Worm (Caenorhabditis elegans): ENCODE data around the gene gtr-1.

gtr-1 gene

DNA sequence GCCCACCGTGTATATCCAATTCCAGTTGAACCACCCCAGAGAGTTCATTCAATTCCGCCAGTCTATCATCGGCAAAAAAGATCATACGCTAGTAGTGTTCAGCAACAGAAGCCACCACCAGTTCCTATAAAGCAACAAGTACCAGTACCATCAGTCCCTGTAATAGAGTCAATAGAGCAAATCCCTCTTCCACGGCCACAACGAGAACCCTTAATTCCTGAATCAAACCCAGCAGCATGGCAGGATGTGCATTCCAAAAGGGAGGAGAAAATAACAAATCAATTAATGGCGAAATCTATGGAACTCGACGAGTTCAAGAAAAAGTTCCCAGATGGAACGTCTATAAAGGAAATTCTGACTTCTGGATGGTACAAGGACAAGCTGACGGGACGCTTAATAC, 12.7 kb upstream of the gtr-1 start:
- TF ChIP-seq lsy-27 (tag; optimal IDR thresholded peaks at IDR 0.05; ENCODE audit: borderline replicate concordance, insufficient read depth), result no peak
- no peak for TF ChIP-seq hlh-12 (tag; optimal IDR thresholded peaks at IDR 0.05)
- no peak for TF ChIP-seq unc-62 (GFP tag; optimal IDR thresholded peaks at IDR 0.05)
- TF ChIP-seq rec-8 (tag; optimal IDR thresholded peaks at IDR 0.05), result no peak
- TF ChIP-seq C17E4.6 (GFP tag; IDR thresholded peaks at IDR 0.05), result no peak
- TF ChIP-seq D2030.7 (GFP tag; IDR thresholded peaks at IDR 0.05), result no peak
- no peak for TF ChIP-seq F10E7.11 (tag; optimal IDR thresholded peaks at IDR 0.05)
- TF ChIP-seq ceh-27 (GFP tag; optimal IDR thresholded peaks at IDR 0.05), result no peak
- no peak for TF ChIP-seq hrde-1 (tag; optimal IDR thresholded peaks at IDR 0.05; ENCODE audit: borderline replicate concordance)
- TF ChIP-seq nhr-27 (tag; optimal IDR thresholded peaks at IDR 0.05), result no peak
- TF ChIP-seq snpc-1.1 (tag; optimal IDR thresholded peaks at IDR 0.05; ENCODE audit: insufficient read depth), result no peak
- TF ChIP-seq lsl-1 (GFP tag; optimal IDR thresholded peaks at IDR 0.05), result no peak
- TF ChIP-seq fkh-3 (tag; optimal IDR thresholded peaks at IDR 0.05), result no peak
- no peak for TF ChIP-seq ztf-25 (GFP tag; IDR thresholded peaks at IDR 0.05)
- no peak for TF ChIP-seq lag-1 (GFP tag; IDR thresholded peaks at IDR 0.05)
- no peak for TF ChIP-seq madf-10 (tag; optimal IDR thresholded peaks at IDR 0.05)

DNA sequence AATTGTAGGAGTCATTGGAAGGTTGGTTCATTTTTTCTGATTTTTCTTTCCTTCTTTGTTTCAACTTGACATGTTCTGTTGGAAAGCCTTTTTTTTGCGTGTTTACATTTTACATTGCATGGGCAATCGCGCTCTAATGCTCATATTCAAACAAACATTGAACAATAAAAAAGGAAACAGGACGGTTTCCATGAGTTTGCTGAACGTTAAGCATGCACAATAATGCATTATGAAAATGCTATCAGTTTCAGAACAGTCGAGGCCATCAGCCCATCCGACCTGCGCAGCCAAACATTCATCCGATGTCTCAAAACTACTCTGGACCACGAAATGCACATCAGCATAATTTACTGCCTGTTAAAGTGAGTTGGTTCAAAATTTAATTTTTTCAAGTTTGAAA, 12.0 kb upstream of the gtr-1 start:
- TF ChIP-seq ceh-27 (GFP tag; optimal IDR thresholded peaks at IDR 0.05) (no peak), ceh-100 (GFP tag; IDR thresholded peaks at IDR 0.05) (no peak), mes-4 (tag; optimal IDR thresholded peaks at IDR 0.05) (no peak), pha-4 (tag; optimal IDR thresholded peaks at IDR 0.05) (no peak), ekl-4 (GFP tag; IDR thresholded peaks at IDR 0.05) (no peak), tbx-9 (tag; optimal IDR thresholded peaks at IDR 0.05; ENCODE audit: borderline replicate concordance) (no peak), ztf-28 (GFP tag; IDR thresholded peaks at IDR 0.05) (no peak), bed-2 (GFP tag; IDR thresholded peaks at IDR 0.05) (no peak), dpff-1 (tag; optimal IDR thresholded peaks at IDR 0.05) (no peak), athp-1 (tag; optimal IDR thresholded peaks at IDR 0.05) (no peak), F37B4.10 (GFP tag; IDR thresholded peaks at IDR 0.05) (no peak), madf-10 (tag; optimal IDR thresholded peaks at IDR 0.05) (no peak), tlf-1 (GFP tag; optimal IDR thresholded peaks at IDR 0.05) (no peak), zim-3 (tag; optimal IDR thresholded peaks at IDR 0.05) (no peak)

DNA sequence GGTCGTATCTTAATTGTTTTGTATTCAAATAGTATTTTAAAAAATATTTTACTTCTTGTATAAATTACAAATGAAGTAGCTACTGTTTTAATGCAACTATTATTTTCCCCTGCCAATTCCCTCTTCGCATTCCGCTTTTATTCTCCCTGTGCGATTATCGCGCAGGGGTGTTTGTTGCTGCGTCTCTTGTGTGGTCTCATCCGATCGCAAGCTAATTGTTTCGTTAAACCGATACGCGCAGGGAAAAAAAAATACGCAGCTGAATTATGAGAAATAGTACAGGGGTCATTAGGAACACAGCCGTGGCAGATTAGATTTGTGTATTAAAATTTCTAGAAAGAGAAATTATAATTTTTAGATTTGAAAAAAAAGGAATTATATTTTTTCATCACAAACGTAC, 3.9 kb downstream of the gtr-1 start:
- no peak for TF ChIP-seq efl-1 (GFP tag; optimal IDR thresholded peaks at IDR 0.05)
- peak; percentile 95 for TF ChIP-seq somi-1 (GFP tag; optimal IDR thresholded peaks at IDR 0.05)
- TF ChIP-seq rcor-1 (GFP tag; IDR thresholded peaks at IDR 0.05), result peak; percentile 96
- TF ChIP-seq D2030.7 (GFP tag; IDR thresholded peaks at IDR 0.05), result no peak; the same call in 1 of the 2 replicates
- TF ChIP-seq egl-18 (GFP tag; IDR thresholded peaks at IDR 0.05), result peak; percentile 87
- no peak for TF ChIP-seq ceh-91 (GFP tag; IDR thresholded peaks at IDR 0.05)
- 0 out of 2 replicates have a peak, but pooled peaks have one; percentile 83 for TF ChIP-seq F37B4.10 (GFP tag; IDR thresholded peaks at IDR 0.05)
- TF ChIP-seq atf-7 (tag; optimal IDR thresholded peaks at IDR 0.05), result peak; percentile 98
- peak; percentile 98 for TF ChIP-seq F23B12.7 (tag; optimal IDR thresholded peaks at IDR 0.05; ENCODE audit: insufficient read depth)
- peak; percentile 95 for TF ChIP-seq ztf-3 (GFP tag; optimal IDR thresholded peaks at IDR 0.05)
- no peak for TF ChIP-seq aptf-3 (GFP tag; IDR thresholded peaks at IDR 0.05)
- peak; percentile 60 for TF ChIP-seq snpc-4 (GFP tag; optimal IDR thresholded peaks at IDR 0.05)
- peak; percentile 78 to 90 (median 84) for TF ChIP-seq snpc-4 (tag; optimal IDR thresholded peaks at IDR 0.05)
- TF ChIP-seq attf-6 (GFP tag; IDR thresholded peaks at IDR 0.05), result no peak
- TF ChIP-seq mxl-1 (tag; optimal IDR thresholded peaks at IDR 0.05), result no peak
- TF ChIP-seq bed-2 (GFP tag; IDR thresholded peaks at IDR 0.05), result peak; percentile 64; the same call in 1 of the 2 replicates
- no peak for TF ChIP-seq zfh-2 (GFP tag; conservative IDR thresholded peaks at IDR 0.05)
- peak; percentile 99 for TF ChIP-seq cebp-2 (GFP tag; IDR thresholded peaks at IDR 0.05)
- peak; percentile 4 for TF ChIP-seq rpc-1 (optimal IDR thresholded peaks at IDR 0.05)
- no peak for TF ChIP-seq rpc-1 (tag; optimal IDR thresholded peaks at IDR 0.05)
- peak; percentile 90 for TF ChIP-seq egl-44 (GFP tag; IDR thresholded peaks at IDR 0.05)
- TF ChIP-seq F57A8.1 (GFP tag; optimal IDR thresholded peaks at IDR 0.05), result peak; percentile 94
- no peak for TF ChIP-seq sdz-38 (tag; optimal IDR thresholded peaks at IDR 0.05)

Data from whole organism, young adult.